Worm (Caenorhabditis elegans): ENCODE results near the gene dep-1.
A peak's percentile ranks its signal among the peaks of the same experiment; 100 is the strongest.

Gene dep-1

ce11 chrII:9031891-9032290, 12.3 kb upstream of the dep-1 start:
- TF ChIP-seq ceh-16 (tag; optimal IDR thresholded peaks at IDR 0.05) (no peak), ceh-82 (tag; optimal IDR thresholded peaks at IDR 0.05) (no peak), fkh-2 (tag; optimal IDR thresholded peaks at IDR 0.05) (no peak), nhr-28 (tag; optimal IDR thresholded peaks at IDR 0.05) (no peak), nhr-23 (tag; optimal IDR thresholded peaks at IDR 0.05) (peak; percentile 57)

DNA sequence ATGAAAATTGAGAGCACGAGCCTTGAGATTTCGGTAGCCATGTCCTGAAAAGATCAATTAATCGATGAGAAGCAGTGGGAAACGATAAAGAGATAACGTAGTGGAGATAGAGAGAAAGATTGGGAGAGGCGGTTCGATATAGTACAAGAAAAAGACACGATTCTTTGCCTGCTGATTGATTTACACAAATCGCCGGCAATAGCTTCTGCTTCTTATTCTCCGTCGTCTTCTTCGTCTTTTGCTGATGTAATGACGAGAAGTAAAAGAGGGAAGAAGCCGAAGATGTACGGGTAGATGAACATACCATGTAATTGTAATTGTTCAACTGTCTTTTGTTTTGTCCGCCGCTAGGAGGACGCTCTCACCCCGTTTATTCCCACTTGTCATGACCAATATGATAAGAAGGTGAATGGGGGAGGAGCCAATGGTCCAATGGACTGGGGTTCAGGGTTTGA, 9.6 kb upstream of the dep-1 start, which contains the start of gene F37B12.1:
Gene F37B12.1, minus strand, starts transcription at position 51 of the 455 bp plus-strand sequence.
- TF ChIP-seq mml-1 (tag; optimal IDR thresholded peaks at IDR 0.05): no peak
- TF ChIP-seq ama-1 (optimal IDR thresholded peaks at IDR 0.05): peak; percentile 2

DNA sequence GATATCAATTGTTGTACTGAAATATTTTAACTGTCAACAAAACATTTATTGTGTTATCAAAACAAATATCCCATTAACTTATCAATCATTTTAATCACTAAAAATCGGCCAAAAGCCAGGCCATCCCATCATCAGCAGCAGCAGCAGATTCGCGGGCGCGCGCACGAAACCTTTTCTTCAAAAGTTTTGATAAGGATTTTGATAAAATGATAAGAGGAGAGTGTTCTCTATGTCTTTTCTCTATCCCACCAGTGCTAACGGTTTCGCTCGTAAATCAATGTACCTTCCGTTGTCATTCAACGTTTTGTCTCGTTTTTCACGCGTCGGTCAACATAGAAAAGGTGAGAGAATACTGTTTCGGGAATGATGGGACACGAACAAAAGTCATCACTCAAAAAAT, 8.5 kb upstream of the dep-1 start:
- TF ChIP-seq mdl-1 (tag; optimal IDR thresholded peaks at IDR 0.05): no peak
- no peak for TF ChIP-seq nhr-77 (tag; optimal IDR thresholded peaks at IDR 0.05)
- no peak for TF ChIP-seq lsy-12 (tag; optimal IDR thresholded peaks at IDR 0.05)
- peak in 2 of 3 experiments; percentile 83 to 93 for TF ChIP-seq elt-3 (tag; optimal IDR thresholded peaks at IDR 0.05)
- TF ChIP-seq snpc-4 (tag; optimal IDR thresholded peaks at IDR 0.05): no peak
- TF ChIP-seq nfya-1 (tag; optimal IDR thresholded peaks at IDR 0.05; ENCODE audit: insufficient read depth): no peak
- TF ChIP-seq elt-2 (tag; optimal IDR thresholded peaks at IDR 0.05): no peak
- no peak for TF ChIP-seq mml-1 (tag; optimal IDR thresholded peaks at IDR 0.05)
- peak; percentile 24 for TF ChIP-seq nhr-23 (tag; optimal IDR thresholded peaks at IDR 0.05)
- TF ChIP-seq tbx-2 (tag; optimal IDR thresholded peaks at IDR 0.05): no peak
- TF ChIP-seq egl-5 (tag; optimal IDR thresholded peaks at IDR 0.05): no peak
- TF ChIP-seq lin-39 (tag; optimal IDR thresholded peaks at IDR 0.05): no peak
- TF ChIP-seq nhr-76 (tag; optimal IDR thresholded peaks at IDR 0.05): no peak
- TF ChIP-seq hmg-11 (tag; optimal IDR thresholded peaks at IDR 0.05): no peak
- TF ChIP-seq fkh-2 (tag; optimal IDR thresholded peaks at IDR 0.05): no peak
- no peak for TF ChIP-seq unc-62 (GFP tag; optimal IDR thresholded peaks at IDR 0.05)
- no peak for TF ChIP-seq daf-12 (tag; optimal IDR thresholded peaks at IDR 0.05)
- no peak for TF ChIP-seq skn-1 (tag; optimal IDR thresholded peaks at IDR 0.05)
- no peak for TF ChIP-seq egl-27 (tag; optimal IDR thresholded peaks at IDR 0.05)
- TF ChIP-seq pha-4 (tag; optimal IDR thresholded peaks at IDR 0.05): no peak
- no peak for TF ChIP-seq ztf-4 (tag; optimal IDR thresholded peaks at IDR 0.05)
- TF ChIP-seq ama-1 (optimal IDR thresholded peaks at IDR 0.05): no peak
- TF ChIP-seq nhr-237 (tag; optimal IDR thresholded peaks at IDR 0.05): no peak
- TF ChIP-seq nhr-43 (tag; optimal IDR thresholded peaks at IDR 0.05; ENCODE audit: poor library complexity, severe bottlenecking): peak; percentile 35
- no peak for TF ChIP-seq lin-15B (tag; optimal IDR thresholded peaks at IDR 0.05)

DNA sequence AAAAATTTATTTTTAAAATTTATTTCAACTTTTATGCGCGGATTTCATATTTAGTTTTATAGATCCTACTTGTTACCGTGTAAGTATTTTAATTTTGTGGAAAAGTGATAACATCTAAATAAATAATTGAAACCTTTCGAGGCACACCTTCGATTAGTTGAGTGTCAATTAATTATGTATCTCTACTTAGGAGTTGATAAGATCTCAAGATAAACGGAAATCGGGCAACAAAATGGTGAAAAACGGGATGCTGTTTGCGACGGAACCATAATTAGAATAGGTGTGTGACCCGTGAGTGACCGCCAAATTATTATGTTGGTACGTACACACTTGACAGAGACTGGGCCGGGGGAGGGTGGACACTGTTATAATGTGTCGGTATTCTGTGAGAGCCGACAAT, 6.8 kb upstream of the dep-1 start:
- TF ChIP-seq nhr-43 (tag; optimal IDR thresholded peaks at IDR 0.05; ENCODE audit: poor library complexity, severe bottlenecking): no peak
- TF ChIP-seq elt-3 (tag; optimal IDR thresholded peaks at IDR 0.05): no peak
- TF ChIP-seq ama-1 (optimal IDR thresholded peaks at IDR 0.05): peak; percentile 21
- no peak for TF ChIP-seq nhr-77 (tag; optimal IDR thresholded peaks at IDR 0.05)

ce11 chrII:9024312-9024711, 4.7 kb upstream of the dep-1 start:
- TF ChIP-seq fkh-10 (GFP tag; optimal IDR thresholded peaks at IDR 0.05) (no peak), elt-2 (tag; optimal IDR thresholded peaks at IDR 0.05) (no peak), unc-39 (tag; optimal IDR thresholded peaks at IDR 0.05) (no peak), jun-1 (tag; optimal IDR thresholded peaks at IDR 0.05) (no peak), elt-3 (tag; optimal IDR thresholded peaks at IDR 0.05) (no peak), aly-2 (tag; optimal IDR thresholded peaks at IDR 0.05) (no peak), daf-12 (tag; optimal IDR thresholded peaks at IDR 0.05) (no peak), nhr-237 (tag; optimal IDR thresholded peaks at IDR 0.05) (no peak), ZK546.5 (tag; optimal IDR thresholded peaks at IDR 0.05) (no peak), nhr-12 (tag; optimal IDR thresholded peaks at IDR 0.05) (no peak), nhr-67 (tag; optimal IDR thresholded peaks at IDR 0.05) (no peak), ztf-4 (tag; optimal IDR thresholded peaks at IDR 0.05) (no peak), tbx-2 (tag; optimal IDR thresholded peaks at IDR 0.05) (no peak), elt-1 (tag; optimal IDR thresholded peaks at IDR 0.05) (no peak), fos-1 (tag; optimal IDR thresholded peaks at IDR 0.05) (no peak), unc-62 (GFP tag; optimal IDR thresholded peaks at IDR 0.05) (no peak)

All from whole organism, L3 larva.